Fruit fly (Drosophila melanogaster) whole organism, pupa: ENCODE data around the gene CG6659.

ENCODE experiments used
- CG10348 ChIP-seq: fragments of 200-800 bp; sonication (Bioruptor generic); IDR thresholded peaks from 2 replicates; pipeline ENCODE4 v1.3.6; 2022; ENCODE audit warnings: missing biosample characterization, missing genetic modification characterization
- CG12605 ChIP-seq: fragments of 200-800 bp; sonication (Bioruptor generic); IDR thresholded peaks from 2 replicates; pipeline ENCODE4 v1.3.6; 2022; ENCODE audit warnings: missing biosample characterization, missing genetic modification characterization
- CG13204 ChIP-seq: fragments of 200-800 bp; sonication (Bioruptor generic); optimal IDR thresholded peaks from 2 replicates; lab custom pipeline; 2018; ENCODE audit warnings: missing biosample characterization, mild to moderate bottlenecking, missing genetic modification characterization, moderate library complexity
- CG14655 ChIP-seq: fragments of 200-800 bp; sonication (Bioruptor generic); optimal IDR thresholded peaks from 3 replicates; lab custom pipeline; 2017; ENCODE audit warnings: mild to moderate bottlenecking, missing biosample characterization, missing genetic modification reagents, missing genetic modification characterization
- CG15710 ChIP-seq: fragments of 200-800 bp; sonication (Bioruptor generic); optimal IDR thresholded peaks from 2 replicates; lab custom pipeline; 2018; ENCODE audit warnings: missing biosample characterization, mild to moderate bottlenecking, missing genetic modification characterization, moderate library complexity
- CG17806 ChIP-seq: fragments of 200-800 bp; sonication (Bioruptor generic); optimal IDR thresholded peaks from 2 replicates; lab custom pipeline; 2018; ENCODE audit warnings: missing biosample characterization, mild to moderate bottlenecking, missing genetic modification characterization, moderate library complexity
- CG32121 ChIP-seq: fragments of 200-800 bp; sonication (Bioruptor generic); IDR thresholded peaks from 2 replicates; pipeline ENCODE4 v1.3.6; 2022; ENCODE audit warnings: missing biosample characterization, missing genetic modification characterization
- CG34367 ChIP-seq: fragments of 200-800 bp; sonication (Bioruptor generic); optimal IDR thresholded peaks from 2 replicates; lab custom pipeline; 2018; ENCODE audit warnings: missing biosample characterization, mild to moderate bottlenecking, missing genetic modification characterization
- CG4496 ChIP-seq: fragments of 200-800 bp; sonication (Bioruptor generic); IDR thresholded peaks from 3 replicates; pipeline ENCODE4 v1.3.6; 2022; ENCODE audit warnings: missing biosample characterization, missing genetic modification characterization
- CG8159 ChIP-seq: fragments of 200-800 bp; sonication (Bioruptor generic); optimal IDR thresholded peaks from 3 replicates; lab custom pipeline; 2018; ENCODE audit warnings: missing biosample characterization, mild to moderate bottlenecking, missing genetic modification characterization, moderate library complexity
- CG8301 ChIP-seq: fragments of 200-800 bp; sonication (Bioruptor generic); optimal IDR thresholded peaks from 2 replicates; lab custom pipeline; 2018; ENCODE audit warnings: missing biosample characterization, mild to moderate bottlenecking, missing genetic modification characterization
- CG9948 ChIP-seq: fragments of 200-800 bp; sonication (Bioruptor generic); optimal IDR thresholded peaks from 2 replicates; lab custom pipeline; 2018; ENCODE audit warnings: missing biosample characterization, mild to moderate bottlenecking, missing genetic modification characterization, moderate library complexity
- D1 ChIP-seq: fragments of 200-800 bp; sonication (Bioruptor generic); optimal IDR thresholded peaks from 2 replicates; lab custom pipeline; 2018; ENCODE audit warnings: missing biosample characterization, mild to moderate bottlenecking, missing genetic modification characterization, moderate library complexity
- EcR ChIP-seq: fragments of 200-800 bp; sonication (Bioruptor generic); optimal IDR thresholded peaks from 3 replicates; lab custom pipeline; 2019; ENCODE audit warnings: missing biosample characterization, missing genetic modification characterization, mild to moderate bottlenecking, moderate library complexity, missing genetic modification reagents
- Ets98B ChIP-seq: fragments of 200-800 bp; sonication (Bioruptor generic); IDR thresholded peaks from 2 replicates; pipeline ENCODE4 v1.3.6; 2022; ENCODE audit warnings: missing biosample characterization, missing genetic modification characterization
- Pif1A ChIP-seq: fragments of 200-800 bp; sonication (Bioruptor generic); optimal IDR thresholded peaks from 3 replicates; lab custom pipeline; 2016; ENCODE audit warnings: missing biosample characterization, missing genetic modification characterization
- Pif1B ChIP-seq: fragments of 200-800 bp; sonication (Bioruptor generic); optimal IDR thresholded peaks from 3 replicates; lab custom pipeline; 2016; ENCODE audit warnings: missing biosample characterization, missing genetic modification characterization
- Snoo ChIP-seq: fragments of 200-800 bp; sonication (Bioruptor generic); optimal IDR thresholded peaks from 3 replicates; lab custom pipeline; 2017; ENCODE audit warnings: missing biosample characterization, mild to moderate bottlenecking, missing genetic modification characterization, inconsistent platforms
- fd96Ca ChIP-seq: fragments of 200-800 bp; sonication (Bioruptor generic); IDR thresholded peaks from 3 replicates; pipeline ENCODE4 v1.3.6; 2022; ENCODE audit warnings: missing biosample characterization, missing genetic modification characterization
- gl ChIP-seq: fragments of 200-800 bp; sonication (Bioruptor generic); optimal IDR thresholded peaks from 2 replicates; lab custom pipeline; 2018; ENCODE audit warnings: missing biosample characterization, mild to moderate bottlenecking, missing genetic modification characterization
- rn ChIP-seq: fragments of 200-800 bp; sonication (Bioruptor generic); IDR thresholded peaks from 2 replicates; pipeline ENCODE4 v1.3.6; 2022; ENCODE audit warnings: missing biosample characterization, missing genetic modification characterization

The CG6659 gene

DNA sequence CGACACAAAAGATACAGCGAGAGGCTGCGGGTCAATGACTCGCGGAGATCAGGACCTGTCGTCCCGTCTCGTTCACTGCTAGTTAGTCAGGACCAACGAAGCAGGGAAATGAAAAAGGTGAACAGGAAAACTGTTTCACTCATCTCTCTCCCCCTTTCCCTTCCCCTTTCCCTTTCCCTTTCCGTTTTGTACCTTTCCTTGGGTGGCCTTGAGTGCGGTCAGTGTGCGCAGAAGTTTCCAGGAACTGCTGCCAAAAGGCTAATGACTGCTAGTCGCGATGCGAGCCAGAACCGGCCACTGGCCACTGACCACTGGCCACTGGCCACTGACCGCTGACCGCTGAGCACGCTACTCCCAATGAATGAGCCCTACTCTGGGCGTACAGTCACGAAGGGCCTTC is 38.5 kb upstream of the CG6659 start:
- TF ChIP-seq CG8301 (tag; lab: Kevin White, UChicago) (no peak), EcR (GFP tag; lab: Kevin White, UChicago) (peak; percentile 98)

DNA sequence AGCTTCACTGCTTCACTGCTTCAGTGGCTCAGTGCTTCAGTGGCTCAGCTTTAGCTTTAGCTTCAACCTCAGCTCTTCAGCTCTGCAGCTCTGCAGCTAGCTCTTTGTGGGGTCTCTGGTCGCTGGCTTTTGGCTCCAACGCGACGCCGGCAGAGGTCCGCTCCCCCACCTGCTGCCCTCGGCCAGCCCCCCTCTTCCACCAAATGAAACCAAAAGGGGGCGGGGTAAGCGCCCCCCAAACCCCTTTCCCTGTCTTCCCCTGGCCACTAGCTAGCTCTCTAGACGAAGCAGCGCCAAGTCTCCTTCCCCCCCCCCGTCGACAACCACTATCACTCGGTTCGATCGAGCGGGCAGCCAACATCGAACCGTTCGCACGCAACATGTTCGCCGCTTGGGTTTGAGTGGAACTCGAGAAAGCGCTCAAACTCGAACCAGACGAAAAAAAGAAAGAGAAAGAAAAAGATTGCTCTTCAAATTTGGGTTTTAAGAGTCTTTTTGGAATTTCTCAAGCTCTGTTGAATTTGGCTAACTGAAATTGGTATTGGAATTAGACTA is 35.9 kb upstream of the CG6659 start, which contains the start of gene Cyp18a1:
Gene Cyp18a1 (minus strand): TSS at position 95 of the 555 bp plus-strand sequence.
- TF ChIP-seq CG34367 (tag; lab: Kevin White, UChicago) = no peak
- peak; percentile 67 for TF ChIP-seq EcR (GFP tag; lab: Kevin White, UChicago)
- no peak for TF ChIP-seq Pif1B (GFP tag; lab: Kevin White, UChicago)
- TF ChIP-seq rn = no peak
- TF ChIP-seq CG15710 = no peak
- peak; percentile 76 for TF ChIP-seq CG13204 (GFP tag; lab: Kevin White, UChicago)
- no peak for TF ChIP-seq Ets98B (GFP tag; lab: Robert Waterston, UW)
- no peak for TF ChIP-seq CG9948 (tag; lab: Kevin White, UChicago)
- no peak for TF ChIP-seq gl (tag; lab: Kevin White, UChicago)
- no peak for TF ChIP-seq Snoo (tag; lab: Kevin White, UChicago)
- TF ChIP-seq D1 = no peak
- TF ChIP-seq CG14655 (GFP tag; lab: Kevin White, UChicago) = no peak
- TF ChIP-seq CG8301 (tag; lab: Kevin White, UChicago) = no peak
- TF ChIP-seq CG12605 (GFP tag; lab: Robert Waterston, UW) = no peak
- TF ChIP-seq CG8159 (tag; lab: Kevin White, UChicago) = no peak
- TF ChIP-seq fd96Ca = no peak
- TF ChIP-seq CG10348 (GFP tag; lab: Robert Waterston, UW) = no peak
- TF ChIP-seq CG32121 (GFP tag; lab: Robert Waterston, UW) = 0 out of 2 replicates have a peak, but pooled peaks have one; percentile 18
- TF ChIP-seq CG4496 = no peak

DNA sequence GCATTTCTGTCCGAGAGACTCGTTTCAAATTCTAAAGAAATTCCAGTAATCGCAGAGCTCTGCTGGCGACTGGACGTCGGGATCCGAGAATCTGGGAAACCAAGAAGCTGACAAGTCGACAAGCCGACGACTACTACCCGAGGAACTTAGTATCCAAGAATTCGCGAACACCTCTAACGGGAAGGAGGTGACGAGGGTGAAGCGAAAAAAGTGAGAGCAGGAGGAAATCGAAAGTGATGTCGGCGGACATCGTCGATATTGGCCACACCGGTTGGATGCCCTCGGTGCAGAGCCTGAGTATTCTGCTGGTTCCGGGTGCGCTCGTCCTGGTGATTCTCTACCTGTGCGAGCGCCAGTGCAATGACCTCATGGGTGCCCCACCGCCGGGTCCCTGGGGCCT is 28.6 kb upstream of the CG6659 start, which contains the start of gene phtm:
Gene phtm (plus strand): TSS at position 41 of the 400 bp plus-strand sequence.
- TF ChIP-seq EcR (GFP tag; lab: Kevin White, UChicago) (peak; percentile 20), fd96Ca (no peak)

dm6 chrX:18684928-18685327 is 27.8 kb upstream of the CG6659 start:
- TF ChIP-seq CG15710 (no peak), EcR (GFP tag; lab: Kevin White, UChicago) (no peak), fd96Ca (no peak), rn (no peak), CG10348 (GFP tag; lab: Robert Waterston, UW) (no peak), CG34367 (tag; lab: Kevin White, UChicago) (no peak), gl (tag; lab: Kevin White, UChicago) (no peak)

DNA sequence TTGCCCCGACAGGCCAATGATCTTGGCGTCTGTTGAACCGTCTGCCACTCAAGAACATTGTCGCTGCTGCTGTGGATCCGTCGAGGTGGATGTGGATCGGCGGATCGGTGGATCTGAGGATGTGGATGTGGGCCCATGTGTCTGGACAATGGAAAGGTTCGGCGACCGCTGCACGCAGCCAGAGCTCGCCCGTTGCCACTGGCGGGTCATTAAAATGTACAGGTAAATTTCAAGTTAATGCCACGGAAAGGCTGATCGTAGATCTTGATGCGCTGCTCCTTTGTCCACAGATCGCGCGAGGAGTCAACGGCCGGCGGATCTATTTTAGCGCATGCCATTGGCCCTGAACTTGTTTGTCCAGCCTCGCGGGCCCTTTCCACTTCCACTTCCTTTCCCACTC is 27.4 kb upstream of the CG6659 start:
- TF ChIP-seq gl (tag; lab: Kevin White, UChicago) (no peak), CG13204 (GFP tag; lab: Kevin White, UChicago) (peak; percentile 46), EcR (GFP tag; lab: Kevin White, UChicago) (peak; percentile 99), CG9948 (tag; lab: Kevin White, UChicago) (no peak)

dm6 chrX:18682815-18683214 is 25.7 kb upstream of the CG6659 start:
- no peak for TF ChIP-seq CG14655 (GFP tag; lab: Kevin White, UChicago)
- no peak for TF ChIP-seq Snoo (tag; lab: Kevin White, UChicago)
- no peak for TF ChIP-seq CG4496
- no peak for TF ChIP-seq fd96Ca
- TF ChIP-seq CG13204 (GFP tag; lab: Kevin White, UChicago) = no peak

DNA sequence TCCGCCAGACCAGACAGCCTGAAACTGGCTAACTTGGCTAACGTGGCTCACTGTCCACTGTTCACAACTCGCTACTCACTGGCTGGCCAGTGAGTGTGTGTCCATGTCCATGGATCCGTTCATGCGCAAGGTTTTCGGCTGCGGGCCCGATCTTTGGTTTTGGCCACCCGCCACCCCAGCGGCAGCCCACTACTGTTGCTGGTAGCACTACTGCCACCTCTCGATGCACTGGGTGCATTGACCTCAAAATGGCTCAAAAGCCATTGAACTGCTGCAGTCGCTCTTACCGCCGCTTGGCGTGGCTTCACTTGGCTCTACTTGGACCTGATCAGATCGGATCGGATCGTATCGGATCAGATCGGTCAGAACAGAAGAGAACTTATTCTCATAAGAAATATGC is 24.3 kb upstream of the CG6659 start:
- TF ChIP-seq EcR (GFP tag; lab: Kevin White, UChicago) (peak; percentile 84), gl (tag; lab: Kevin White, UChicago) (no peak)

dm6 chrX:18678876-18679275 is 21.8 kb upstream of the CG6659 start:
- TF ChIP-seq CG9948 (tag; lab: Kevin White, UChicago) = peak; percentile 25
- TF ChIP-seq CG10348 (GFP tag; lab: Robert Waterston, UW) = 0 out of 2 replicates have a peak, but pooled peaks have one; percentile 31
- peak; percentile 53; the same call in 1 of the 2 replicates for TF ChIP-seq CG32121 (GFP tag; lab: Robert Waterston, UW)
- TF ChIP-seq fd96Ca = peak; percentile 79
- TF ChIP-seq CG12605 (GFP tag; lab: Robert Waterston, UW) = peak; percentile 41; the same call in 1 of the 2 replicates
- TF ChIP-seq Pif1A = peak; percentile 7
- TF ChIP-seq gl (tag; lab: Kevin White, UChicago) = no peak
- TF ChIP-seq CG8301 (tag; lab: Kevin White, UChicago) = peak; percentile 29
- TF ChIP-seq CG13204 (GFP tag; lab: Kevin White, UChicago) = no peak
- peak; percentile 43 for TF ChIP-seq CG14655 (GFP tag; lab: Kevin White, UChicago)
- no peak for TF ChIP-seq CG8159 (tag; lab: Kevin White, UChicago)
- no peak for TF ChIP-seq rn
- TF ChIP-seq D1 = no peak
- no peak for TF ChIP-seq CG34367 (tag; lab: Kevin White, UChicago)
- peak; percentile 14 for TF ChIP-seq Pif1B (GFP tag; lab: Kevin White, UChicago)
- TF ChIP-seq CG15710 = no peak
- no peak for TF ChIP-seq Snoo (tag; lab: Kevin White, UChicago)
- TF ChIP-seq EcR (GFP tag; lab: Kevin White, UChicago) = no peak
- TF ChIP-seq CG17806 = no peak
- TF ChIP-seq CG4496 = peak; percentile 75; the same call in 2 of the 3 replicates
- peak; percentile 52 for TF ChIP-seq Ets98B (GFP tag; lab: Robert Waterston, UW)
